Fruit fly (Drosophila melanogaster) whole organism: ENCODE data around the gene CG1304.

Experiments used
- CG8478 ChIP-seq: fragments of >200 bp; optimal IDR thresholded peaks from 2 replicates; lab custom pipeline; 2018; ENCODE audit warnings: inconsistent platforms
- Dll ChIP-seq: fragments of >200 bp; optimal IDR thresholded peaks from 2 replicates; lab custom pipeline; 2017
- EcR ChIP-seq, 2 experiments: fragments of >200 bp; optimal IDR thresholded peaks; 2 replicates each; lab custom pipeline; 2017; ENCODE audit warnings: missing biosample characterization in 2 of 2, missing genetic modification characterization in 2 of 2, missing genetic modification reagents in 2 of 2
- pan ChIP-seq: fragments of >200 bp; optimal IDR thresholded peaks from 2 replicates; lab custom pipeline; 2017
- psq ChIP-seq: fragments of >200 bp; optimal IDR thresholded peaks from 2 replicates; lab custom pipeline; 2017
- usp ChIP-seq: fragments of >200 bp; optimal IDR thresholded peaks from 2 replicates; lab custom pipeline; 2017; ENCODE audit warnings: missing biosample characterization, missing genetic modification characterization, mixed read lengths

Gene CG1304

dm6 chrX:20916436-20916835 lies 48.8 kb downstream of the CG1304 start:
- no peak for TF ChIP-seq psq (lab: Kevin White, UChicago)
- TF ChIP-seq EcR (GFP tag; optimal IDR thresholded peaks at IDR 0.05; lab: Kevin White, UChicago), result no peak
- TF ChIP-seq Dll (lab: Kevin White, UChicago), result no peak
- no peak for TF ChIP-seq usp (GFP tag; lab: Kevin White, UChicago)
- no peak for TF ChIP-seq pan (lab: Kevin White, UChicago)
- no peak for TF ChIP-seq CG8478
